Worm (Caenorhabditis elegans) whole organism, young adult: ENCODE data around the gene nhr-19.
A peak's percentile ranks its signal among the peaks of the same experiment; 100 is the strongest.

Source experiments
- B0336.3 ChIP-seq: fragments of 200-800 bp; sonication (Bioruptor generic); IDR thresholded peaks from 2 replicates; pipeline ENCODE4 v1.3.6; 2022; ENCODE audit warnings: missing genetic modification characterization, missing compliant biosample characterization
- D2030.7 ChIP-seq: fragments of 200-800 bp; sonication (Bioruptor generic); IDR thresholded peaks from 2 replicates; pipeline ENCODE4 v1.3.6; 2022; ENCODE audit warnings: missing genetic modification reagents, missing genetic modification characterization, missing compliant biosample characterization
- F33H1.4 ChIP-seq: fragments of 200-800 bp; sonication (Bioruptor generic); IDR thresholded peaks from 2 replicates; pipeline ENCODE4 v1.3.6; 2022; ENCODE audit warnings: missing genetic modification reagents, missing genetic modification characterization, missing compliant biosample characterization
- F39B2.1 ChIP-seq: fragments of 200-800 bp; sonication (Bioruptor generic); IDR thresholded peaks from 2 replicates; pipeline ENCODE4 v1.3.6; 2022; ENCODE audit warnings: missing genetic modification reagents, missing genetic modification characterization, missing compliant biosample characterization
- F57A8.1 ChIP-seq: fragments of 200-800 bp; sonication (Bioruptor generic); optimal IDR thresholded peaks from 2 replicates; lab custom pipeline; 2018; ENCODE audit warnings: mild to moderate bottlenecking, missing genetic modification characterization, moderate library complexity, missing compliant biosample characterization
- aptf-2 ChIP-seq: fragments of 200-800 bp; sonication (Bioruptor generic); conservative IDR thresholded peaks from 2 replicates; pipeline ENCODE4 v1.3.6; 2022; ENCODE audit warnings: missing genetic modification reagents, missing genetic modification characterization, missing compliant biosample characterization
- athp-1 ChIP-seq: sonication (generic microtip); optimal IDR thresholded peaks from 2 replicates; lab custom pipeline; 2017; ENCODE audit warnings: mild to moderate bottlenecking, missing genetic modification characterization, missing compliant biosample characterization
- attf-5 ChIP-seq: fragments of 200-800 bp; sonication (Bioruptor generic); optimal IDR thresholded peaks from 2 replicates; lab custom pipeline; 2018; ENCODE audit warnings: mild to moderate bottlenecking, missing genetic modification characterization, missing compliant biosample characterization
- bed-1 ChIP-seq: fragments of 200-800 bp; sonication (Bioruptor generic); IDR thresholded peaks from 2 replicates; pipeline ENCODE4 v1.3.6; 2022; ENCODE audit warnings: missing genetic modification reagents, missing genetic modification characterization, missing compliant biosample characterization
- cebp-1 ChIP-seq, 2 experiments: fragments of 200-800 bp in 1 of 2; sonication (Bioruptor generic) in 1 of 2; sonication (generic microtip) in 1 of 2; IDR thresholded peaks in 1 of 2; optimal IDR thresholded peaks in 1 of 2; 2 replicates each; pipeline versions ENCODE4 v1.3.6 to Lab custom; 2017 to 2022; ENCODE audit warnings: missing compliant biosample characterization in 2 of 2, missing genetic modification characterization in 2 of 2, mild to moderate bottlenecking in 1 of 2, missing genetic modification reagents in 1 of 2, moderate library complexity in 1 of 2
- cebp-2 ChIP-seq: fragments of 200-800 bp; sonication (Bioruptor generic); IDR thresholded peaks from 2 replicates; pipeline ENCODE4 v1.3.6; 2022; ENCODE audit warnings: missing genetic modification characterization, missing compliant biosample characterization
- ceh-27 ChIP-seq: fragments of 200-800 bp; sonication (Bioruptor generic); optimal IDR thresholded peaks from 2 replicates; lab custom pipeline; 2018; ENCODE audit warnings: mild to moderate bottlenecking, missing genetic modification characterization, moderate library complexity, missing compliant biosample characterization
- ceh-58 ChIP-seq: fragments of 200-800 bp; sonication (Bioruptor generic); IDR thresholded peaks from 2 replicates; pipeline ENCODE4 v1.3.6; 2022; ENCODE audit warnings: missing genetic modification characterization, missing compliant biosample characterization
- efl-1 ChIP-seq: fragments of 150-350 bp; optimal IDR thresholded peaks from 2 replicates; lab custom pipeline; 2014; ENCODE audit warnings: missing biosample characterization, missing genetic modification reagents, missing genetic modification characterization
- ekl-4 ChIP-seq: fragments of 200-800 bp; sonication (Bioruptor generic); IDR thresholded peaks from 2 replicates; pipeline ENCODE4 v1.3.6; 2022; ENCODE audit warnings: missing genetic modification reagents, missing genetic modification characterization, missing compliant biosample characterization
- lin-35 ChIP-seq, 3 experiments: fragments of 150-350 bp in 2 of 3; sonication (generic microtip) in 1 of 3; optimal IDR thresholded peaks; 2 replicates each; lab custom pipeline; 2014 to 2018; ENCODE audit warnings: missing biosample characterization in 3 of 3, missing genetic modification characterization in 3 of 3, missing genetic modification reagents in 3 of 3
- madf-10 ChIP-seq: sonication (generic microtip); optimal IDR thresholded peaks from 2 replicates; lab custom pipeline; 2016; ENCODE audit warnings: mild to moderate bottlenecking, missing genetic modification characterization, missing compliant biosample characterization
- nfya-1 ChIP-seq: sonication (generic microtip); optimal IDR thresholded peaks from 2 replicates; lab custom pipeline; 2017; ENCODE audit warnings: antibody characterized with exemption, missing compliant biosample characterization, missing genetic modification characterization, borderline replicate concordance; ENCODE audit not compliant: insufficient read depth
- nfyb-1 ChIP-seq: fragments of 200-800 bp; sonication (Bioruptor generic); IDR thresholded peaks from 2 replicates; pipeline ENCODE4 v1.3.6; 2022; ENCODE audit warnings: missing genetic modification reagents, missing genetic modification characterization, missing compliant biosample characterization
- nhr-179 ChIP-seq: sonication (generic microtip); optimal IDR thresholded peaks from 2 replicates; lab custom pipeline; 2016; ENCODE audit warnings: mild to moderate bottlenecking, missing genetic modification characterization, missing compliant biosample characterization
- pha-4 ChIP-seq: fragments of 150-350 bp; sonication (generic microtip); optimal IDR thresholded peaks from 2 replicates; lab custom pipeline; 2014; ENCODE audit warnings: missing biosample characterization, missing genetic modification reagents, missing genetic modification characterization
- rcor-1 ChIP-seq: fragments of 200-800 bp; sonication (Bioruptor generic); IDR thresholded peaks from 2 replicates; pipeline ENCODE4 v1.3.6; 2022; ENCODE audit warnings: missing genetic modification reagents, missing genetic modification characterization, missing compliant biosample characterization
- sdz-38 ChIP-seq: sonication (generic microtip); optimal IDR thresholded peaks from 2 replicates; lab custom pipeline; 2016; ENCODE audit warnings: missing genotype, missing genetic modification characterization, missing compliant biosample characterization
- snpc-3.4 ChIP-seq: sonication (generic microtip); optimal IDR thresholded peaks from 2 replicates; lab custom pipeline; 2017; ENCODE audit warnings: missing genetic modification characterization, mild to moderate bottlenecking, missing compliant biosample characterization, antibody characterized with exemption, moderate library complexity, missing genotype, missing genetic modification reagents
- snpc-4 ChIP-seq, 5 experiments: fragments of 150-350 bp in 1 of 5; sonication (generic microtip) in 4 of 5; optimal IDR thresholded peaks; 2 replicates each; lab custom pipeline; 2014 to 2018; ENCODE audit warnings: missing genetic modification characterization in 5 of 5, missing biosample characterization in 3 of 5, antibody characterized with exemption in 2 of 5, mild to moderate bottlenecking in 2 of 5, missing compliant biosample characterization in 2 of 5, missing genotype in 2 of 5, moderate library complexity in 2 of 5, missing genetic modification reagents in 1 of 5
- somi-1 ChIP-seq: fragments of 200-800 bp; sonication (Bioruptor generic); optimal IDR thresholded peaks from 2 replicates; lab custom pipeline; 2018; ENCODE audit warnings: mild to moderate bottlenecking, missing genetic modification characterization, missing compliant biosample characterization
- sptf-2 ChIP-seq: fragments of 200-800 bp; sonication (Bioruptor generic); optimal IDR thresholded peaks from 2 replicates; lab custom pipeline; 2018; ENCODE audit warnings: mild to moderate bottlenecking, missing genetic modification characterization, missing compliant biosample characterization
- tbp1 ChIP-seq: fragments of 200-800 bp; sonication (Bioruptor generic); optimal IDR thresholded peaks from 2 replicates; lab custom pipeline; 2018; ENCODE audit warnings: mild to moderate bottlenecking, missing genetic modification characterization, missing compliant biosample characterization
- tlf-1 ChIP-seq: fragments of 200-800 bp; sonication (Bioruptor generic); optimal IDR thresholded peaks from 2 replicates; lab custom pipeline; 2018; ENCODE audit warnings: mild to moderate bottlenecking, missing genetic modification characterization, missing compliant biosample characterization
- unc-130 ChIP-seq: sonication (generic microtip); optimal IDR thresholded peaks from 2 replicates; lab custom pipeline; 2016; ENCODE audit warnings: missing genetic modification reagents, missing genetic modification characterization, missing compliant biosample characterization
- unc-62 ChIP-seq: fragments of 150-350 bp; optimal IDR thresholded peaks from 2 replicates; lab custom pipeline; 2014; ENCODE audit warnings: missing biosample characterization, missing genetic modification reagents, missing genetic modification characterization
- ztf-18 ChIP-seq: sonication (generic microtip); optimal IDR thresholded peaks from 2 replicates; lab custom pipeline; 2016; ENCODE audit warnings: missing genotype, mild to moderate bottlenecking, missing genetic modification characterization, missing compliant biosample characterization

Gene nhr-19

DNA sequence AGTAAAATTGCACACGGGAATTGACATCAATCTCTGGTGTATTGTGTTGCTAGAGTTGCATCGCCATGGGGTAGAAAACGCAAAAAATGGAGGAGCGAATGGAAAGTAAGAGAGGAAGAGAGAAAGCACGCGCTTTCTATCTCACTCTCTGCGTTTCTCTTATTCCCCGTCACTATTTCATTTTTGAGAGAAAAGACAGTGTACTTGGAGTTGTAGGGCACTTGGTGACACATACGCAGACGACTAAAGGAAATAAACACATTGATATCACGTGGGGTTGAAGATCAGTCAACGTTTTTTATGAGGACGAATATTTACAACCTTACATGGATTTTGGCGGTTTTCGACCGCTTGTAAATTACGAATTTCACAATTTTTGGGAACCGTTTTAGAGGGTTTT is 1.9 kb downstream of the nhr-19 start (continued):
- TF ChIP-seq sdz-38 (tag; lab: Kevin White, UChicago) (no peak), athp-1 (tag; lab: Kevin White, UChicago) (peak; percentile 43), somi-1 (peak; percentile 96), D2030.7 (GFP tag; lab: Robert Waterston, UW) (no peak), lin-35 (GFP tag; optimal IDR thresholded peaks at IDR 0.05; lab: Kevin White, UChicago) (peak in 1 of 3 experiments; percentile 63), aptf-2 (GFP tag; lab: Robert Waterston, UW) (no peak), cebp-2 (GFP tag; lab: Robert Waterston, UW) (no peak), sptf-2 (GFP tag; lab: Kevin White, UChicago) (no peak), nfya-1 (tag; lab: Kevin White, UChicago) (no peak), madf-10 (tag; lab: Kevin White, UChicago) (peak; percentile 87), ceh-27 (peak; percentile 93), snpc-4 (GFP tag; optimal IDR thresholded peaks at IDR 0.05; lab: Kevin White, UChicago) (peak; percentile 16), snpc-4 (tag; optimal IDR thresholded peaks at IDR 0.05; lab: Kevin White, UChicago) (peak in 3 of 4 experiments; percentile 57 to 65 (median 60)), F33H1.4 (GFP tag; lab: Robert Waterston, UW) (peak; percentile 20; the same call in 1 of the 2 replicates), F39B2.1 (GFP tag; lab: Robert Waterston, UW) (no peak), ekl-4 (GFP tag; lab: Robert Waterston, UW) (peak; percentile 57; the same call in 1 of the 2 replicates), nfyb-1 (GFP tag; lab: Robert Waterston, UW) (peak; percentile 85), B0336.3 (peak; percentile 89), nhr-179 (tag; lab: Kevin White, UChicago) (no peak), bed-1 (GFP tag; lab: Robert Waterston, UW) (no peak), ceh-58 (GFP tag; lab: Robert Waterston, UW) (no peak), cebp-1 (GFP tag; IDR thresholded peaks at IDR 0.05; lab: Robert Waterston, UW) (peak; percentile 55; the same call in 1 of the 2 replicates), cebp-1 (tag; optimal IDR thresholded peaks at IDR 0.05; lab: Kevin White, UChicago) (peak; percentile 90), pha-4 (tag; lab: Kevin White, UChicago) (peak; percentile 58), unc-62 (GFP tag; lab: Kevin White, UChicago) (peak; percentile 59), rcor-1 (GFP tag; lab: Robert Waterston, UW) (peak; percentile 80), ztf-18 (tag; lab: Kevin White, UChicago) (peak; percentile 41), unc-130 (GFP tag; lab: Kevin White, UChicago) (no peak), tlf-1 (GFP tag; lab: Kevin White, UChicago) (peak; percentile 75)

DNA sequence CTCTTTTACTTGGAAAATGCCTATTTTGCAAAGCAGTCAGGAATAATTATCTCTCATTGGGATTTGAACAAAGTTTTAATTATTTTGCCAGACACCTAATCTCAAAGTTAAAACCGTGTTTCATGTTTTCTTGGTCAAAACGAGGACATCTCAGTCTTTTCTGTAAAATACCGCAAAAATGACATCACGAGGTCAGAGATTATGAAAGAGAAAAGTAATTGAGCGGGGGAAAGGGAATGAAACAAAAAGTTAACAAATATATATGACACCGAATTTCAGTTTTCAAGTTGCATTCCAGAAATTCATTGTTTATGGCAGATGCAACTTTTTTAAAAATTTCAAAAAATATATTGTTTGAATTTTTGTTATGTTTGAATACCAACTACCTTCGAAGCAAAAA is 2.8 kb downstream of the nhr-19 start:
- no peak for TF ChIP-seq cebp-1 (GFP tag; IDR thresholded peaks at IDR 0.05; lab: Robert Waterston, UW)
- TF ChIP-seq cebp-1 (tag; optimal IDR thresholded peaks at IDR 0.05; lab: Kevin White, UChicago) = peak; percentile 31
- TF ChIP-seq F57A8.1 (GFP tag; lab: Kevin White, UChicago) = no peak

DNA sequence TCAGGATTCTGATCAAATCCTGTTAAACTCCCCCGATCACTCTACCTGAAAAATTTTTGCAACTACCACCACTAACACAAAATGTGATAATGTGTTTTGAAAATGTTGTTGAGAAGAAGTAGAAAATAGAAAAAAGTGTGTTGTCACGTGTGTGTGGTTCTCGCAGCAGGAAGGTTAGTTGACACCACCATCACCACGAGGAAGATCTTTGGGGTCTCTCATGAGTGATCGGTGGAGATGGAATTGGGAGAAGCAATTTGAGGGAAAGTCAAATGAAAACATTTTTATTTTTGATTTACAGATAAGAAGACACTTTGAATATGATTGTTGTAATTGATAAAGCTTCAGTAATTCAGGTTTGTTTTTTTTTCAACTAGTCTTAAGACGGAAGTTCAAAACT is 3.6 kb downstream of the nhr-19 start:
- TF ChIP-seq cebp-1 (GFP tag; IDR thresholded peaks at IDR 0.05; lab: Robert Waterston, UW) (0 out of 2 replicates have a peak, but pooled peaks have one; percentile 14), cebp-1 (tag; optimal IDR thresholded peaks at IDR 0.05; lab: Kevin White, UChicago) (peak; percentile 47), snpc-3.4 (tag; lab: Kevin White, UChicago) (no peak), efl-1 (GFP tag; lab: Kevin White, UChicago) (no peak), attf-5 (peak; percentile 22), tbp1 (peak; percentile 14), unc-62 (GFP tag; lab: Kevin White, UChicago) (peak; percentile 39), lin-35 (GFP tag; optimal IDR thresholded peaks at IDR 0.05; lab: Kevin White, UChicago) (peak in 1 of 3 experiments; percentile 27), pha-4 (tag; lab: Kevin White, UChicago) (peak; percentile 29)
